Fruit fly (Drosophila melanogaster) whole organism, prepupa: ENCODE data around the gene CG12992.

ENCODE experiments used
- CG10631 ChIP-seq: fragments of 200-800 bp; sonication (Bioruptor generic); optimal IDR thresholded peaks from 2 replicates; lab custom pipeline; 2016; ENCODE audit warnings: missing biosample characterization, missing genetic modification characterization
- CG10669 ChIP-seq: fragments of 200-800 bp; sonication (Bioruptor generic); optimal IDR thresholded peaks from 3 replicates; lab custom pipeline; 2018; ENCODE audit warnings: missing biosample characterization, mild to moderate bottlenecking, missing genetic modification characterization, moderate library complexity
- CG11294 ChIP-seq: fragments of 200-800 bp; sonication (Bioruptor generic); IDR thresholded peaks from 2 replicates; pipeline ENCODE4 v1.3.6; 2022; ENCODE audit warnings: missing biosample characterization, missing genetic modification characterization
- CG11762 ChIP-seq: fragments of 200-800 bp; sonication (Bioruptor generic); optimal IDR thresholded peaks from 3 replicates; lab custom pipeline; 2016; ENCODE audit warnings: missing biosample characterization, missing genetic modification characterization; ENCODE audit not compliant: insufficient read depth
- CG1621 ChIP-seq: fragments of 200-800 bp; sonication (Bioruptor generic); optimal IDR thresholded peaks from 3 replicates; lab custom pipeline; 2018; ENCODE audit warnings: missing biosample characterization, mild to moderate bottlenecking, missing genetic modification characterization
- CG16779 ChIP-seq: fragments of 200-800 bp; sonication (Bioruptor generic); optimal IDR thresholded peaks from 3 replicates; lab custom pipeline; 2017; ENCODE audit warnings: missing biosample characterization, mild to moderate bottlenecking, missing genetic modification characterization
- CG32006 ChIP-seq: fragments of 200-800 bp; sonication (Bioruptor generic); optimal IDR thresholded peaks from 3 replicates; lab custom pipeline; 2017; ENCODE audit warnings: missing biosample characterization, mild to moderate bottlenecking, missing genetic modification characterization
- CG34406 ChIP-seq: fragments of 200-800 bp; sonication (Bioruptor generic); optimal IDR thresholded peaks from 3 replicates; lab custom pipeline; 2016; ENCODE audit warnings: missing biosample characterization, missing genetic modification characterization
- CG4318 ChIP-seq: fragments of 200-800 bp; sonication (Bioruptor generic); optimal IDR thresholded peaks from 3 replicates; lab custom pipeline; 2017; ENCODE audit warnings: missing biosample characterization, mild to moderate bottlenecking, missing genetic modification characterization
- CG6163 ChIP-seq: fragments of 200-800 bp; sonication (Bioruptor generic); IDR thresholded peaks from 3 replicates; pipeline ENCODE4 v1.3.6; 2022; ENCODE audit warnings: missing biosample characterization, missing genetic modification characterization
- CG6276 ChIP-seq: fragments of 200-800 bp; sonication (Bioruptor generic); optimal IDR thresholded peaks from 2 replicates; lab custom pipeline; 2017; ENCODE audit warnings: missing biosample characterization, mild to moderate bottlenecking, missing genetic modification characterization
- CG7368 ChIP-seq: fragments of 200-800 bp; sonication (Bioruptor generic); optimal IDR thresholded peaks from 3 replicates; lab custom pipeline; 2016; ENCODE audit warnings: missing biosample characterization, missing genetic modification characterization
- CG8319 ChIP-seq: fragments of 200-800 bp; sonication (Bioruptor generic); optimal IDR thresholded peaks from 3 replicates; lab custom pipeline; 2016; ENCODE audit warnings: missing biosample characterization, missing genetic modification characterization
- CG8632 ChIP-seq: fragments of 200-800 bp; sonication (Bioruptor generic); optimal IDR thresholded peaks from 3 replicates; lab custom pipeline; 2016; ENCODE audit warnings: missing biosample characterization, missing genetic modification characterization
- CG9139 ChIP-seq: fragments of 200-800 bp; sonication (Bioruptor generic); optimal IDR thresholded peaks from 3 replicates; lab custom pipeline; 2017; ENCODE audit warnings: missing biosample characterization, mild to moderate bottlenecking, missing genetic modification characterization
- Eip75B ChIP-seq: fragments of 200-800 bp; sonication (Bioruptor generic); optimal IDR thresholded peaks from 3 replicates; lab custom pipeline; 2016; ENCODE audit warnings: missing biosample characterization, missing genetic modification characterization
- Eip78C ChIP-seq: fragments of 200-800 bp; sonication (Bioruptor generic); peaks from one replicate; lab custom pipeline; 2016; ENCODE audit warnings: missing biosample characterization, missing genetic modification characterization
- Eip93F ChIP-seq: fragments of 200-800 bp; sonication (Bioruptor generic); optimal IDR thresholded peaks from 2 replicates; lab custom pipeline; 2016; ENCODE audit warnings: missing biosample characterization, mild to moderate bottlenecking, missing genetic modification characterization
- Ets21C ChIP-seq: fragments of 200-800 bp; sonication (Bioruptor generic); optimal IDR thresholded peaks from 3 replicates; lab custom pipeline; 2016; ENCODE audit warnings: missing biosample characterization, missing genetic modification characterization
- Ets96B ChIP-seq: fragments of 200-800 bp; optimal IDR thresholded peaks from 2 replicates; lab custom pipeline; 2019; ENCODE audit warnings: missing biosample characterization, mild to moderate bottlenecking, missing genetic modification characterization, moderate library complexity
- Gug ChIP-seq: fragments of 200-800 bp; sonication (Bioruptor generic); IDR thresholded peaks from 2 replicates; pipeline ENCODE4 v1.3.6; 2022; ENCODE audit warnings: missing biosample characterization, missing genetic modification characterization
- Hr4 ChIP-seq: fragments of 200-800 bp; sonication (Bioruptor generic); optimal IDR thresholded peaks from 3 replicates; lab custom pipeline; 2016; ENCODE audit warnings: missing biosample characterization, missing genetic modification characterization
- Met ChIP-seq: fragments of 200-800 bp; sonication (Bioruptor generic); optimal IDR thresholded peaks from 3 replicates; lab custom pipeline; 2016; ENCODE audit warnings: missing biosample characterization, missing genetic modification characterization
- OdsH ChIP-seq: fragments of 200-800 bp; sonication (Bioruptor generic); optimal IDR thresholded peaks from 3 replicates; lab custom pipeline; 2016; ENCODE audit warnings: missing biosample characterization, missing genetic modification characterization
- Smox ChIP-seq: fragments of 200-800 bp; sonication (Bioruptor generic); optimal IDR thresholded peaks from 3 replicates; lab custom pipeline; 2016; ENCODE audit warnings: missing biosample characterization, missing genetic modification characterization
- Sox14 ChIP-seq: fragments of 200-800 bp; sonication (Bioruptor generic); optimal IDR thresholded peaks from 3 replicates; lab custom pipeline; 2016; ENCODE audit warnings: missing biosample characterization, missing genetic modification characterization
- Sox15 ChIP-seq: fragments of 200-800 bp; sonication (Bioruptor generic); optimal IDR thresholded peaks from 3 replicates; lab custom pipeline; 2016; ENCODE audit warnings: missing biosample characterization, missing genetic modification characterization
- achi ChIP-seq: fragments of 200-800 bp; sonication (Bioruptor generic); optimal IDR thresholded peaks from 3 replicates; lab custom pipeline; 2016; ENCODE audit warnings: missing biosample characterization, missing genetic modification characterization
- cyc ChIP-seq: fragments of 200-800 bp; sonication (Bioruptor generic); optimal IDR thresholded peaks from 3 replicates; lab custom pipeline; 2016; ENCODE audit warnings: missing biosample characterization, missing genetic modification characterization
- eg ChIP-seq: fragments of 200-800 bp; sonication (Bioruptor generic); IDR thresholded peaks from 3 replicates; pipeline ENCODE4 v1.3.6; 2022; ENCODE audit warnings: missing biosample characterization, missing genetic modification characterization
- esn ChIP-seq: fragments of 200-800 bp; sonication (Bioruptor generic); optimal IDR thresholded peaks from 2 replicates; lab custom pipeline; 2016; ENCODE audit warnings: missing biosample characterization, mild to moderate bottlenecking, missing genetic modification characterization, moderate library complexity
- fd59A ChIP-seq: fragments of 200-800 bp; sonication (Bioruptor generic); optimal IDR thresholded peaks from 2 replicates; lab custom pipeline; 2017; ENCODE audit warnings: missing biosample characterization, mild to moderate bottlenecking, missing genetic modification characterization, missing genetic modification reagents
- fd85E ChIP-seq: fragments of 200-800 bp; sonication (Bioruptor generic); optimal IDR thresholded peaks from 3 replicates; lab custom pipeline; 2016; ENCODE audit warnings: missing biosample characterization, missing genetic modification characterization
- fkh ChIP-seq: fragments of 200-800 bp; sonication (Bioruptor generic); optimal IDR thresholded peaks from 3 replicates; lab custom pipeline; 2017; ENCODE audit warnings: missing biosample characterization, mild to moderate bottlenecking, missing genetic modification characterization, moderate library complexity
- lz ChIP-seq: fragments of 200-800 bp; sonication (Bioruptor generic); optimal IDR thresholded peaks from 3 replicates; lab custom pipeline; 2016; ENCODE audit warnings: missing biosample characterization, missing genetic modification characterization
- net ChIP-seq: fragments of 200-800 bp; sonication (Bioruptor generic); optimal IDR thresholded peaks from 3 replicates; lab custom pipeline; 2016; ENCODE audit warnings: missing biosample characterization, missing genetic modification characterization
- pdm3 ChIP-seq: fragments of 200-800 bp; sonication (Bioruptor generic); optimal IDR thresholded peaks from 3 replicates; lab custom pipeline; 2016; ENCODE audit warnings: missing biosample characterization, missing genetic modification characterization
- salr ChIP-seq, 2 experiments: fragments of 200-800 bp; sonication (Bioruptor generic); optimal IDR thresholded peaks; 3 replicates each; lab custom pipeline; 2016 to 2018; ENCODE audit warnings: missing biosample characterization in 2 of 2, missing genetic modification characterization in 2 of 2, mild to moderate bottlenecking in 1 of 2
- spab ChIP-seq: fragments of 200-800 bp; sonication (Bioruptor generic); optimal IDR thresholded peaks from 2 replicates; lab custom pipeline; 2017; ENCODE audit warnings: missing biosample characterization, mild to moderate bottlenecking, missing genetic modification characterization, missing genetic modification reagents
- ss ChIP-seq, 2 experiments: fragments of 200-800 bp; sonication (Bioruptor generic); optimal IDR thresholded peaks; 2 replicates in 1 of 2; 3 replicates in 1 of 2; lab custom pipeline; 2017 to 2018; ENCODE audit warnings: mild to moderate bottlenecking in 2 of 2, missing biosample characterization in 2 of 2, missing genetic modification characterization in 2 of 2, moderate library complexity in 1 of 2
- svp ChIP-seq: fragments of 200-800 bp; sonication (Bioruptor generic); peaks from one replicate; lab custom pipeline; 2016; ENCODE audit warnings: missing biosample characterization, missing genetic modification characterization
- topi ChIP-seq: fragments of 200-800 bp; sonication (Bioruptor generic); optimal IDR thresholded peaks from 3 replicates; lab custom pipeline; 2016; ENCODE audit warnings: missing biosample characterization, missing genetic modification characterization
- vri ChIP-seq: fragments of 200-800 bp; sonication (Bioruptor generic); optimal IDR thresholded peaks from 3 replicates; lab custom pipeline; 2016; ENCODE audit warnings: missing biosample characterization, mild to moderate bottlenecking, missing genetic modification characterization

Gene CG12992

DNA sequence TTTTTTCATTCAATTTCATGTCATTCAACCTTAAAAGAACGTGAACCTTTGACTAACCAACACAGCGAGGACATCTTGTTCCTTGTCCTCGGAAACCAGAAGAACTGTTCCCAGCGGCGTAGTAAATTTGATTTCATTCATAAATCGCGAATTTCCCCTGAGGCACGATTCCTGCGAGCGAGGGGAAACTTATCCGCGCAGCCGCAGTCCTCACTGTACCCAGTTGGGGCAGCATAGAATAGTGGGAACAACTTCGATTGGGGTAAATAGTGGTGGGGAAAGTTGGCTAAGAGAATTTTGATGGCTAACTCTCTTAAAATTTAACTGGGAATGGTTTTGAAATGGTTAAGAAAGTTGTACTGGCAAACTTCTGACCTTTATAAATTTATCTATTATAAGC is 22.8 kb downstream of the CG12992 start:
- TF ChIP-seq svp (GFP tag; lab: Kevin White, UChicago) (no peak), topi (GFP tag; lab: Kevin White, UChicago) (no peak), Gug (no peak), Sox15 (no peak), CG7368 (GFP tag; lab: Kevin White, UChicago) (no peak), CG1621 (tag; lab: Kevin White, UChicago) (no peak), fkh (GFP tag; lab: Kevin White, UChicago) (no peak), CG6276 (no peak), CG6163 (GFP tag; lab: Robert Waterston, UW) (no peak)

DNA sequence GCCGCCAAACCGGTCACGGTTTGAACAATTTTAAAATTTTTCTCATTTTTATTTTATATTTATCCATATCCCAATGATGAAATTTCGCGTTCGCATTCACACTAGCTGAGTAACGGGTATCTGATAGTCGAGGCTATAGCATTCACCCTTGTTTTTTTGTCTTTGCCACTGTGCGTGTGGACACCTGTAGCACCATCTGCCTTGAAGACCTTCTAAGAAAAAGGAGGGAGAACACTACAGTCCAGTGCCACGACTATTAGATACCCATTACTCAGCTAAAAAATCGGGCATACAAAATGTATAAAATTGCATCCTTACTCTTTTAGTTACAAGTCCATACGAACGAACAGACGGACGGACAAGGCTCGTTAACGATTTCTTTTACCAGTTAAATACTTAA is 33.5 kb downstream of the CG12992 start:
- TF ChIP-seq svp (GFP tag; lab: Kevin White, UChicago) (no peak), Met (no peak), OdsH (no peak), ss (GFP tag; optimal IDR thresholded peaks at IDR 0.05; lab: Kevin White, UChicago) (no peak), Sox15 (no peak), fd85E (GFP tag; lab: Kevin White, UChicago) (no peak), CG9139 (GFP tag; lab: Kevin White, UChicago) (no peak), Gug (no peak), Eip93F (GFP tag; lab: Kevin White, UChicago) (no peak), CG8319 (GFP tag; lab: Kevin White, UChicago) (no peak), CG16779 (no peak), lz (no peak)

DNA sequence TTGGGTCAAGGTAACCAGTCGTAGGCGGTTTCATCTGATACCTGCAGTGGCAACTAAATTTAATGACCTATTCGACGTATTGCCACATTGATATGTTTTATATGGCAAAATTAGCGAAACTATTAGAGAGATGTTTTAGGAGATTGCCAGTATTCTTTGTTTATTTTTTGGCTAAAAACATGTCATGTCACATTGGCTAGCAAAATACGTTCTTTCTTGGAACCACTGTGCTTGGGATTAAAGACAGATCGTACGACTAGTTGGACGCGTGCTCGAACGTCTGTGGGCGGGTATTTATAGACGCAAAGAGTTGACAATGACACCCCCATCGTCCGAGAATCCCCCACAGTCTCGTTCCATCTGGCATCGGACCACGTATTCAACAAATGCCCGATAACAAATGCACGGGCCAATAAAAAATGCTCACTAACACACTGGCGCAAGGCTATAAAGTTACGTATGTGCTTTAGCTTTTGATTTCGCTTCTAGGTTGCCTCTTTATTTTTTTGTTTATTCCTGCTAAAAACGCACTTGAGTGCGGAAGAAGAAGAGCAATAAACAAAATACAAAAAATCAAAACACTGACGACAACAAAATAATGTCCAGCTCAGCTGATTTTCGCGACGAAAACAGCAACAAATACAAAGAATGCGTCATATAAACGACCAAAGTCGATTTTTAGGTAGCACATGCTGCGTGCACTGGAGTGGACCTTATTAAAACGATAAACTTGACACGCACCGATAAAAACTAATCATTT is 35.7 kb downstream of the CG12992 start:
- peak; percentile 93 for TF ChIP-seq vri (GFP tag; lab: Kevin White, UChicago)
- no peak for TF ChIP-seq CG6276
- TF ChIP-seq CG32006 (GFP tag; lab: Kevin White, UChicago): peak; percentile 7
- no peak for TF ChIP-seq salr (GFP tag; optimal IDR thresholded peaks at IDR 0.05; lab: Kevin White, UChicago)
- TF ChIP-seq cyc (GFP tag; lab: Kevin White, UChicago): no peak
- no peak for TF ChIP-seq spab (GFP tag; lab: Kevin White, UChicago)
- no peak for TF ChIP-seq lz
- peak; percentile 61 for TF ChIP-seq Eip78C
- TF ChIP-seq CG10631: no peak
- 0 out of 2 replicates have a peak, but pooled peaks have one; percentile 23 for TF ChIP-seq CG11294 (GFP tag; lab: Robert Waterston, UW)
- no peak for TF ChIP-seq Eip75B (GFP tag; lab: Kevin White, UChicago)
- TF ChIP-seq eg (GFP tag; lab: Robert Waterston, UW): 0 out of 3 replicates have a peak, but pooled peaks have one; percentile 7

DNA sequence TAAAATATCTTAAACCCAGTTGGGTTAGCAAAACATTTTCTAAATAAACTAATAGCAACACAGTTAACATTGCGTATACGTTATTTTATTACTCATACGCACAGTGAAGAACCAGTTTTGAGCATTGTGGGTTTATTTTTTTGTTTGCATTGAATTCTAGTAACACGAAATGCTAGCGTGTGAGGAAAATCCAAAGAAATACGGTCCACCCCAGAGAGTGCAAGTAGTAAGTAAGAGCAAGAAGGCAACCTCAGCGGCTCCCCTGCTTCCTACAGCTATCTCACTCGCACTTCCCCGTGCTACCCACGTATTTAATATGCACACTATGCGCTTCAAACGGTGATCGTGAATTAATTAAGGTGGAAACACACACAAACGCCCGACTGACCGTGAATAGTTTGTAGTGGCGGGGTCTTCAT is 36.3 kb downstream of the CG12992 start:
- TF ChIP-seq CG10631 (peak; percentile 75), vri (GFP tag; lab: Kevin White, UChicago) (peak; percentile 2), esn (GFP tag; lab: Kevin White, UChicago) (peak; percentile 95), Smox (peak; percentile 92), CG11294 (GFP tag; lab: Robert Waterston, UW) (peak; percentile 84), CG6163 (GFP tag; lab: Robert Waterston, UW) (peak; percentile 86), Sox14 (GFP tag; lab: Kevin White, UChicago) (peak; percentile 91), svp (GFP tag; lab: Kevin White, UChicago) (peak; percentile 97), CG11762 (peak; percentile 85), Met (peak; percentile 95), achi (GFP tag; lab: Kevin White, UChicago) (peak; percentile 87), OdsH (peak; percentile 90), CG8632 (peak; percentile 89), CG4318 (peak; percentile 79), CG16779 (peak; percentile 82), eg (GFP tag; lab: Robert Waterston, UW) (peak; percentile 92), Ets96B (tag; lab: Kevin White, UChicago) (peak; percentile 76), CG34406 (peak; percentile 91), Eip75B (GFP tag; lab: Kevin White, UChicago) (peak; percentile 90), CG32006 (GFP tag; lab: Kevin White, UChicago) (peak; percentile 92), fd59A (GFP tag; lab: Kevin White, UChicago) (peak; percentile 72), net (GFP tag; lab: Kevin White, UChicago) (peak; percentile 90), Ets21C (GFP tag; lab: Kevin White, UChicago) (peak; percentile 89), CG10669 (peak; percentile 86), pdm3 (GFP tag; lab: Kevin White, UChicago) (peak; percentile 90), Hr4 (GFP tag; lab: Kevin White, UChicago) (peak; percentile 92), salr (GFP tag; optimal IDR thresholded peaks at IDR 0.05; lab: Kevin White, UChicago) (peak; percentile 64 to 84), CG9139 (GFP tag; lab: Kevin White, UChicago) (peak; percentile 68), CG8319 (GFP tag; lab: Kevin White, UChicago) (peak; percentile 83), Sox15 (peak; percentile 83)
